Fruit fly (Drosophila melanogaster) whole organism, prepupa: ENCODE results near the gene CG13063.

ENCODE experiments used
- CG6163 ChIP-seq: fragments of 200-800 bp; sonication (Bioruptor generic); IDR thresholded peaks from 3 replicates; pipeline ENCODE4 v1.3.6; 2022; ENCODE audit warnings: missing biosample characterization, missing genetic modification characterization
- Sox14 ChIP-seq: fragments of 200-800 bp; sonication (Bioruptor generic); optimal IDR thresholded peaks from 3 replicates; lab custom pipeline; 2016; ENCODE audit warnings: missing biosample characterization, missing genetic modification characterization

- TF ChIP-seq Sox14 (GFP tag; lab: Kevin White, UChicago) = no peak
- TF ChIP-seq CG6163 (GFP tag; lab: Robert Waterston, UW) = no peak
These were observed 29.3 kb upstream of the CG13063 start, which contains the start of gene CG13065 for dm6 chr3L:16277135-16277534.
